Worm (Caenorhabditis elegans): Measurements from ENCODE around the gene asp-8.
"Not testable (repeated sequence)": the region's sequence is repeated elsewhere in the genome, so short reads cannot be mapped to it uniquely, and the experiment has no call there.

asp-8 gene

ce11 chrV:3024274-3024673 lies at the start of gene asp-8:
Gene asp-8 (plus strand): TSS chrV:3024549.
- TF ChIP-seq K02D7.2 (tag; optimal IDR thresholded peaks at IDR 0.05) (no peak), ttx-3 (tag; optimal IDR thresholded peaks at IDR 0.05) (no peak), ceh-31 (tag; optimal IDR thresholded peaks at IDR 0.05) (no peak)

ce11 chrV:2975285-2975684 lies 49.1 kb upstream of the asp-8 start, which contains the start of gene srw-123:
Gene srw-123 (minus strand): TSS chrV:2975385.
- not testable (repeated sequence) for TF ChIP-seq nhr-11, dve-1, rnt-1 (tag; optimal IDR thresholded peaks at IDR 0.05)

- TF ChIP-seq nfya-1 (tag; optimal IDR thresholded peaks at IDR 0.05) (no peak), odd-2 (tag; optimal IDR thresholded peaks at IDR 0.05) (no peak), lin-11 (tag; optimal IDR thresholded peaks at IDR 0.05) (no peak), K02D7.2 (tag; optimal IDR thresholded peaks at IDR 0.05) (no peak), ceh-24 (tag; optimal IDR thresholded peaks at IDR 0.05) (no peak), fkh-10 (GFP tag; optimal IDR thresholded peaks at IDR 0.05) (no peak), fkh-6 (tag; optimal IDR thresholded peaks at IDR 0.05) (no peak)
These were observed 48.1 kb upstream of the asp-8 start, which contains the start of gene srw-124 for ce11 chrV:2976287-2976686. Gene srw-124 (plus strand): TSS chrV:2976587.

ce11 chrV:2979978-2980377 lies 44.4 kb upstream of the asp-8 start, which contains the start of gene srw-118:
Gene srw-118 (minus strand): TSS chrV:2980078.
- TF ChIP-seq fax-1 (tag; optimal IDR thresholded peaks at IDR 0.05): no peak
- no peak for TF ChIP-seq syd-9 (tag; optimal IDR thresholded peaks at IDR 0.05)
- TF ChIP-seq hlh-6 (tag; optimal IDR thresholded peaks at IDR 0.05): no peak
- no peak for TF ChIP-seq ref-2 (tag; optimal IDR thresholded peaks at IDR 0.05)
- TF ChIP-seq eyg-1 (tag; optimal IDR thresholded peaks at IDR 0.05): no peak
- TF ChIP-seq ceh-48 (tag; optimal IDR thresholded peaks at IDR 0.05): no peak

ce11 chrV:2983351-2983750 lies 41.0 kb upstream of the asp-8 start, which contains the start of gene srw-117:
Gene srw-117 (minus strand): TSS chrV:2983451.
- TF ChIP-seq lin-11 (tag; optimal IDR thresholded peaks at IDR 0.05) (no peak), ets-4 (tag; optimal IDR thresholded peaks at IDR 0.05) (no peak), che-1 (tag; optimal IDR thresholded peaks at IDR 0.05) (no peak), C08G9.2 (tag; optimal IDR thresholded peaks at IDR 0.05) (no peak), ahr-1 (tag; optimal IDR thresholded peaks at IDR 0.05) (no peak), eyg-1 (tag; optimal IDR thresholded peaks at IDR 0.05) (no peak)

ce11 chrV:2985309-2985708 lies 39.0 kb upstream of the asp-8 start, which contains the start of gene srw-139:
Gene srw-139 (minus strand): TSS chrV:2985409.
- TF ChIP-seq ceh-2 (tag; optimal IDR thresholded peaks at IDR 0.05) (no peak), lin-11 (tag; optimal IDR thresholded peaks at IDR 0.05) (no peak), F13H6.1 (tag; optimal IDR thresholded peaks at IDR 0.05) (no peak), ceh-31 (tag; optimal IDR thresholded peaks at IDR 0.05) (no peak), unc-86 (tag; optimal IDR thresholded peaks at IDR 0.05) (no peak), sox-2 (GFP tag; IDR thresholded peaks at IDR 0.05) (no peak)

- TF ChIP-seq ttx-3 (tag; optimal IDR thresholded peaks at IDR 0.05): no peak
- no peak for TF ChIP-seq odd-2 (tag; optimal IDR thresholded peaks at IDR 0.05)
- no peak for TF ChIP-seq pqm-1 (tag; optimal IDR thresholded peaks at IDR 0.05)
- TF ChIP-seq C08G9.2 (tag; optimal IDR thresholded peaks at IDR 0.05): no peak
- no peak for TF ChIP-seq T23F11.4 (GFP tag; optimal IDR thresholded peaks at IDR 0.05)
- TF ChIP-seq lim-6 (tag; optimal IDR thresholded peaks at IDR 0.05): no peak
- no peak for TF ChIP-seq ceh-6 (GFP tag; optimal IDR thresholded peaks at IDR 0.05)
- TF ChIP-seq dve-1 (tag; optimal IDR thresholded peaks at IDR 0.05): no peak
- TF ChIP-seq ceh-2 (tag; optimal IDR thresholded peaks at IDR 0.05): no peak
- TF ChIP-seq tbx-2 (tag; optimal IDR thresholded peaks at IDR 0.05): no peak
- no peak for TF ChIP-seq che-1 (tag; optimal IDR thresholded peaks at IDR 0.05)
- TF ChIP-seq ceh-14 (tag; optimal IDR thresholded peaks at IDR 0.05): no peak
- TF ChIP-seq pag-3 (tag; optimal IDR thresholded peaks at IDR 0.05; ENCODE audit: borderline replicate concordance): no peak
- no peak for TF ChIP-seq C38D4.7 (GFP tag; optimal IDR thresholded peaks at IDR 0.05)
These were observed 36.9 kb upstream of the asp-8 start, which contains the start of gene srh-85 for ce11 chrV:2987407-2987806. Gene srh-85 (minus strand): TSS chrV:2987507.

All from whole organism, late embryonic.